Fruit fly (Drosophila melanogaster) whole organism, adult: ENCODE results near the gene Mtl.

Source experiments
- CG33017 ChIP-seq: fragments of 200-800 bp; sonication (Bioruptor generic); optimal IDR thresholded peaks from 2 replicates; lab custom pipeline; 2018; ENCODE audit warnings: missing biosample characterization, mild to moderate bottlenecking, missing genetic modification characterization, moderate library complexity
- cnc ChIP-seq, 2 experiments: fragments of >200 bp; optimal IDR thresholded peaks; 2 replicates each; lab custom pipeline; 2017
- ovo ChIP-seq: fragments of 200-800 bp; sonication (Bioruptor generic); optimal IDR thresholded peaks from 2 replicates; lab custom pipeline; 2016; ENCODE audit warnings: missing biosample characterization, missing genetic modification characterization
- tj ChIP-seq: fragments of 200-800 bp; sonication (Bioruptor generic); optimal IDR thresholded peaks from 3 replicates; lab custom pipeline; 2017; ENCODE audit warnings: missing biosample characterization, mild to moderate bottlenecking, missing genetic modification characterization, moderate library complexity

DNA sequence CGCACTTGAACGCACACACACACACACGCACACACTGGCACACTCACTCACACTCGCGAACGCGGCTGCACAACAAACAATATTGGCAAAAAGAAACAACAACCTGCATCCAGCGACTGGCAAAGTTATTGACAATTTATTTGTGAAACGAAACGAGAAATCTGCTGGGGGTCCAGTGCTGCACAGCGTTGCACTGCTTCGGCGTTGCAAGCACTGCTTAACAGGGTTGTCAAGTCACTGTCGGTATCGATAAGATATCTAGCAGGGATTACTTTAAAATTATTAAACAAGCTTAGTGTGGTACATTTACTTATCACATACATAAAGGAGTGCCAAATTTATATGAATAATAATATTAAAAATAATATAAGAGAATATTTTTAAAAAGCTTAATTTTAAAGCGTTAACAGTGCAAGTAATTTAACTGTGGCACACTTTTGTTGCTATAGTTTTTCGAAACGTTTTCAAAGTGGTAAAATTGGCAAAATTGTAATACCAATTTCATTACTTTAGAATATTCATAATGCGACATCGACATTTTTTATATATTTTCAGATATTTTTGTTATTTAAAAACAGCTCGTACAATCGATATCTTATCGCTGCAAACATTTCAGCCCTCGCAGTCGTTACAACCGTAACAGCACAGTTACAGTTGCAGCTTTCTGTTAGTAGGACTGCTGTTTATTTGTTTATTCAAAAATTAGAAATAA lies 28.8 kb upstream of the Mtl start, which contains the start of the genes dsd and Tusp:
- TF ChIP-seq cnc (optimal IDR thresholded peaks at IDR 0.05; lab: Kevin White, UChicago) = no peak
- peak; percentile 66 for TF ChIP-seq CG33017 (tag; lab: Kevin White, UChicago)
- peak; percentile 38 for TF ChIP-seq tj (GFP tag; lab: Kevin White, UChicago)
- peak; percentile 74 for TF ChIP-seq ovo (GFP tag; lab: Kevin White, UChicago)
